Fruit fly (Drosophila melanogaster) whole organism, embryonic: ENCODE results near the gene CG14893.

Source experiments
- CG10267 ChIP-seq: fragments of 200-800 bp; sonication (Bioruptor generic); optimal IDR thresholded peaks from 2 replicates; lab custom pipeline; 2018; ENCODE audit warnings: missing biosample characterization, mild to moderate bottlenecking, missing genetic modification characterization, moderate library complexity
- CG10462 ChIP-seq: fragments of 200-800 bp; sonication (Bioruptor generic); optimal IDR thresholded peaks from 2 replicates; lab custom pipeline; 2016; ENCODE audit warnings: missing biosample characterization, missing genetic modification characterization
- CG11398 ChIP-seq: fragments of 200-800 bp; sonication (Bioruptor generic); optimal IDR thresholded peaks from 2 replicates; lab custom pipeline; 2016; ENCODE audit warnings: missing biosample characterization, missing genetic modification characterization
- CG11504 ChIP-seq: fragments of 200-800 bp; sonication (Bioruptor generic); optimal IDR thresholded peaks from 3 replicates; lab custom pipeline; 2019; ENCODE audit warnings: missing biosample characterization, mild to moderate bottlenecking, missing genetic modification characterization, moderate library complexity
- CG12071 ChIP-seq: fragments of 200-800 bp; sonication (Bioruptor generic); optimal IDR thresholded peaks from 3 replicates; lab custom pipeline; 2018; ENCODE audit warnings: missing biosample characterization, mild to moderate bottlenecking, missing genetic modification characterization
- CG12942 ChIP-seq: fragments of 200-800 bp; sonication (Bioruptor generic); optimal IDR thresholded peaks from 3 replicates; lab custom pipeline; 2016; ENCODE audit warnings: missing biosample characterization, missing genetic modification characterization
- CG13287 ChIP-seq: fragments of 200-800 bp; sonication (Bioruptor generic); IDR thresholded peaks from 2 replicates; pipeline ENCODE4 v1.3.6; 2022; ENCODE audit warnings: missing biosample characterization, missing genetic modification characterization; ENCODE audit not compliant: partially characterized antibody
- CG14860 ChIP-seq: fragments of 200-800 bp; sonication (Bioruptor generic); IDR thresholded peaks from 3 replicates; pipeline ENCODE4 v1.3.6; 2022; ENCODE audit warnings: missing biosample characterization, missing genetic modification characterization; ENCODE audit not compliant: partially characterized antibody
- CG15601 ChIP-seq: fragments of 200-800 bp; sonication (Bioruptor generic); optimal IDR thresholded peaks from 3 replicates; lab custom pipeline; 2019; ENCODE audit warnings: missing biosample characterization, mild to moderate bottlenecking, missing genetic modification characterization, moderate library complexity
- CG17359 ChIP-seq: fragments of 200-800 bp; sonication (Bioruptor generic); optimal IDR thresholded peaks from 3 replicates; lab custom pipeline; 2018; ENCODE audit warnings: missing biosample characterization, mild to moderate bottlenecking, missing genetic modification characterization, moderate library complexity
- CG18011 ChIP-seq: fragments of 200-800 bp; sonication (Bioruptor generic); optimal IDR thresholded peaks from 2 replicates; lab custom pipeline; 2017; ENCODE audit warnings: missing biosample characterization, missing genetic modification characterization, mild to moderate bottlenecking, moderate library complexity, missing genotype
- CG3163 ChIP-seq: fragments of 200-800 bp; sonication (Bioruptor generic); optimal IDR thresholded peaks from 3 replicates; lab custom pipeline; 2016; ENCODE audit warnings: missing biosample characterization, missing genetic modification characterization
- CG4404 ChIP-seq: fragments of 200-800 bp; sonication (Bioruptor generic); IDR thresholded peaks from 2 replicates; pipeline ENCODE4 v1.3.6; 2022; ENCODE audit warnings: missing biosample characterization, missing genetic modification characterization
- CG6689 ChIP-seq: fragments of 200-800 bp; sonication (Bioruptor generic); IDR thresholded peaks from 2 replicates; pipeline ENCODE4 v1.3.6; 2022; ENCODE audit warnings: missing biosample characterization, missing genetic modification characterization
- CG9609 ChIP-seq: fragments of 200-800 bp; sonication (Bioruptor generic); optimal IDR thresholded peaks from 3 replicates; lab custom pipeline; 2016; ENCODE audit warnings: missing biosample characterization, missing genetic modification characterization
- CoRest ChIP-seq: fragments of 200-800 bp; sonication (Bioruptor generic); optimal IDR thresholded peaks from 3 replicates; lab custom pipeline; 2018; ENCODE audit warnings: missing biosample characterization, mild to moderate bottlenecking, missing genetic modification characterization, moderate library complexity
- Dll ChIP-seq: fragments of 200-800 bp; sonication (Bioruptor generic); IDR thresholded peaks from 4 replicates; pipeline ENCODE4 v1.3.6; 2022; ENCODE audit warnings: missing biosample characterization, missing genetic modification characterization; ENCODE audit not compliant: partially characterized antibody
- Ets97D ChIP-seq: fragments of 200-800 bp; sonication (Bioruptor generic); optimal IDR thresholded peaks from 3 replicates; lab custom pipeline; 2016; ENCODE audit warnings: missing biosample characterization, missing genetic modification characterization
- HmgZ ChIP-seq: fragments of 200-800 bp; sonication (Bioruptor generic); optimal IDR thresholded peaks from 2 replicates; lab custom pipeline; 2018; ENCODE audit warnings: missing biosample characterization, mild to moderate bottlenecking, missing genetic modification characterization
- MBD-R2 ChIP-seq: fragments of 200-800 bp; sonication (Bioruptor generic); IDR thresholded peaks from 2 replicates; pipeline ENCODE4 v1.3.6; 2022; ENCODE audit warnings: missing biosample characterization, missing genetic modification characterization
- MESR4 ChIP-seq: fragments of 200-800 bp; sonication (Bioruptor generic); optimal IDR thresholded peaks from 2 replicates; lab custom pipeline; 2018; ENCODE audit warnings: missing biosample characterization, mild to moderate bottlenecking, missing genetic modification characterization, moderate library complexity
- NFAT ChIP-seq: fragments of 200-800 bp; sonication (Bioruptor generic); IDR thresholded peaks from 2 replicates; pipeline ENCODE4 v1.3.6; 2022; ENCODE audit warnings: missing biosample characterization, missing genetic modification characterization
- Nf-YA ChIP-seq: fragments of 200-800 bp; sonication (Bioruptor generic); IDR thresholded peaks from 2 replicates; pipeline ENCODE4 v1.3.6; 2022; ENCODE audit warnings: missing biosample characterization, missing genetic modification characterization
- Nf-YB ChIP-seq: fragments of 200-800 bp; sonication (Bioruptor generic); optimal IDR thresholded peaks from 3 replicates; lab custom pipeline; 2019; ENCODE audit warnings: missing biosample characterization, mild to moderate bottlenecking, missing genetic modification characterization, moderate library complexity
- Nf-YC ChIP-seq: fragments of 200-800 bp; optimal IDR thresholded peaks from 3 replicates; lab custom pipeline; 2019; ENCODE audit warnings: missing biosample characterization, mild to moderate bottlenecking, missing genetic modification characterization, moderate library complexity
- YL-1 ChIP-seq: fragments of 200-800 bp; sonication (Bioruptor generic); optimal IDR thresholded peaks from 3 replicates; lab custom pipeline; 2017; ENCODE audit warnings: missing biosample characterization, mild to moderate bottlenecking, missing genetic modification characterization
- ato ChIP-seq: fragments of 200-800 bp; sonication (Bioruptor generic); IDR thresholded peaks from 2 replicates; pipeline ENCODE4 v1.3.6; 2022; ENCODE audit warnings: missing biosample characterization, missing genetic modification characterization; ENCODE audit not compliant: partially characterized antibody
- cad ChIP-seq: fragments of >200 bp; optimal IDR thresholded peaks from 2 replicates; lab custom pipeline; 2017; ENCODE audit warnings: missing biosample characterization, missing genetic modification characterization
- cg ChIP-seq: fragments of 200-800 bp; sonication (Bioruptor generic); optimal IDR thresholded peaks from 3 replicates; lab custom pipeline; 2019; ENCODE audit warnings: missing biosample characterization, mild to moderate bottlenecking, missing genetic modification characterization, moderate library complexity
- danr ChIP-seq: fragments of 200-800 bp; sonication (Bioruptor generic); IDR thresholded peaks from 2 replicates; pipeline ENCODE4 v1.3.6; 2022; ENCODE audit warnings: missing biosample characterization, missing genetic modification characterization
- gfzf ChIP-seq: fragments of 200-800 bp; sonication (Bioruptor generic); optimal IDR thresholded peaks from 2 replicates; lab custom pipeline; 2016; ENCODE audit warnings: missing biosample characterization, mild to moderate bottlenecking, missing genetic modification characterization, moderate library complexity
- hb ChIP-seq: fragments of 200-800 bp; sonication (Bioruptor generic); IDR thresholded peaks from 3 replicates; pipeline ENCODE4 v1.3.6; 2022; ENCODE audit warnings: missing biosample characterization, missing genetic modification characterization; ENCODE audit not compliant: partially characterized antibody
- jigr1 ChIP-seq: fragments of 200-800 bp; sonication (Bioruptor generic); IDR thresholded peaks from 3 replicates; pipeline ENCODE4 v1.3.6; 2022; ENCODE audit warnings: missing biosample characterization, missing genetic modification characterization
- knrl ChIP-seq: fragments of 200-800 bp; sonication (Bioruptor generic); IDR thresholded peaks from 3 replicates; pipeline ENCODE4 v1.3.6; 2022; ENCODE audit warnings: missing biosample characterization, missing genetic modification characterization; ENCODE audit not compliant: partially characterized antibody
- mld ChIP-seq: fragments of 200-800 bp; sonication (Bioruptor generic); IDR thresholded peaks from 3 replicates; pipeline ENCODE4 v1.3.6; 2022; ENCODE audit warnings: missing biosample characterization, missing genetic modification characterization; ENCODE audit not compliant: partially characterized antibody
- nerfin-1 ChIP-seq: fragments of 200-800 bp; sonication (Bioruptor generic); optimal IDR thresholded peaks from 3 replicates; lab custom pipeline; 2019; ENCODE audit warnings: missing biosample characterization, mild to moderate bottlenecking, missing genetic modification characterization, moderate library complexity
- nerfin-2 ChIP-seq: fragments of 200-800 bp; sonication (Bioruptor generic); IDR thresholded peaks from 2 replicates; pipeline ENCODE4 v1.3.6; 2022; ENCODE audit warnings: missing biosample characterization, missing genetic modification characterization; ENCODE audit not compliant: partially characterized antibody
- pum ChIP-seq: fragments of 200-800 bp; sonication (Bioruptor generic); optimal IDR thresholded peaks from 2 replicates; lab custom pipeline; 2016; ENCODE audit warnings: missing biosample characterization, missing genetic modification characterization
- row ChIP-seq: fragments of 200-800 bp; sonication (Bioruptor generic); IDR thresholded peaks from 3 replicates; pipeline ENCODE4 v1.3.6; 2022; ENCODE audit warnings: missing biosample characterization, missing genetic modification characterization
- sr ChIP-seq: fragments of 200-800 bp; sonication (Bioruptor generic); IDR thresholded peaks from 3 replicates; pipeline ENCODE4 v1.3.6; 2022; ENCODE audit warnings: missing biosample characterization, missing genetic modification characterization
- stc ChIP-seq: fragments of 200-800 bp; sonication (Bioruptor generic); IDR thresholded peaks from 2 replicates; pipeline ENCODE4 v1.3.6; 2022; ENCODE audit warnings: missing biosample characterization, missing genetic modification characterization
- tna ChIP-seq: fragments of 200-800 bp; sonication (Bioruptor generic); IDR thresholded peaks from 2 replicates; pipeline ENCODE4 v1.3.6; 2022; ENCODE audit warnings: missing biosample characterization, missing genetic modification characterization; ENCODE audit not compliant: partially characterized antibody
- tup ChIP-seq: fragments of 200-800 bp; sonication (Bioruptor generic); optimal IDR thresholded peaks from 2 replicates; lab custom pipeline; 2016; ENCODE audit warnings: missing biosample characterization, mild to moderate bottlenecking, missing genetic modification characterization, moderate library complexity
- unpg ChIP-seq: fragments of 200-800 bp; sonication (Bioruptor generic); optimal IDR thresholded peaks from 3 replicates; lab custom pipeline; 2018; ENCODE audit warnings: missing biosample characterization, mild to moderate bottlenecking, missing genetic modification characterization, moderate library complexity
- vnd ChIP-seq: fragments of 200-800 bp; sonication (Bioruptor generic); IDR thresholded peaks from 3 replicates; pipeline ENCODE4 v1.3.6; 2022; ENCODE audit warnings: missing biosample characterization, missing genetic modification characterization; ENCODE audit not compliant: partially characterized antibody
- zen ChIP-seq: fragments of 200-800 bp; sonication (Bioruptor generic); optimal IDR thresholded peaks from 3 replicates; lab custom pipeline; 2018; ENCODE audit warnings: missing biosample characterization, mild to moderate bottlenecking, missing genetic modification characterization, moderate library complexity
- zfh1 ChIP-seq: fragments of 200-800 bp; sonication (Bioruptor generic); IDR thresholded peaks from 3 replicates; pipeline ENCODE4 v1.3.6; 2022; ENCODE audit warnings: missing biosample characterization, missing genetic modification characterization

CG14893 gene

dm6 chr3R:16630564-16630963 is 10.0 kb downstream of the CG14893 start (continued):
- no peak for TF ChIP-seq unpg (GFP tag; lab: Kevin White, UChicago)
- no peak for TF ChIP-seq stc (GFP tag; lab: Robert Waterston, UW)
- TF ChIP-seq CG14860 (GFP tag; lab: Robert Waterston, UW), result no peak
- no peak for TF ChIP-seq CG3163 (GFP tag; lab: Kevin White, UChicago)
- TF ChIP-seq CG17359 (tag; lab: Kevin White, UChicago), result no peak
- peak; percentile 80 for TF ChIP-seq zen (tag; lab: Kevin White, UChicago)
- no peak for TF ChIP-seq jigr1
- peak; percentile 61 for TF ChIP-seq CG4404 (GFP tag; lab: Robert Waterston, UW)
- no peak for TF ChIP-seq zfh1 (GFP tag; lab: Robert Waterston, UW)
- no peak for TF ChIP-seq CG18011 (GFP tag; lab: Kevin White, UChicago)
- no peak for TF ChIP-seq sr (GFP tag; lab: Robert Waterston, UW)
- TF ChIP-seq CG12942 (GFP tag; lab: Kevin White, UChicago), result no peak
- no peak for TF ChIP-seq CG9609
- no peak for TF ChIP-seq CG11398
- peak; percentile 22 for TF ChIP-seq pum

DNA sequence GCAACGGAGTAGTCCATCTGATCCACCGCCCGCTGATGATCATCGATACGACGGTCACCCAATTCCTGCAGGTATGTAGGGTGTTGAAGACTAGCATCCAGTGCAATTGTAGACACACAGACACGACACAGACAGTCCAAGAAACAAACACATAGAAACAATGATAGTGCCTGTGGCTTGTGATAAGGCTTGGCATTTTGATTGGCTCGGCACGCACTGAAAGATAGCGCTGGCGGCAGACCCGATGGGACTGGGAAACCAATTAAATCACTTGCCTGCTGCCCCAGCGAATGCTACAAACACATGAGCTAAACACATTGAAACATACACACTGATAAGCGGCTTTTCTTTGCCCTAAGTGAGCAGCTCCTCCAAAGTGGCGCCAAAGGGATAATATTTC is 12.1 kb downstream of the CG14893 start:
- TF ChIP-seq CG6689 (GFP tag; lab: Robert Waterston, UW) (no peak), cg (peak; percentile 49), CG10462 (GFP tag; lab: Kevin White, UChicago) (no peak), Nf-YA (peak; percentile 25; the same call in 1 of the 2 replicates), Nf-YB (GFP tag; lab: Kevin White, UChicago) (peak; percentile 95), NFAT (GFP tag; lab: Robert Waterston, UW) (0 out of 2 replicates have a peak, but pooled peaks have one; percentile 5), Nf-YC (tag; lab: Kevin White, UChicago) (peak; percentile 95), CG3163 (GFP tag; lab: Kevin White, UChicago) (no peak)

- TF ChIP-seq vnd (GFP tag; lab: Robert Waterston, UW) (peak; percentile 86), tup (no peak), tna (peak; percentile 73), Dll (GFP tag; lab: Robert Waterston, UW) (peak; percentile 90), Ets97D (GFP tag; lab: Kevin White, UChicago) (peak; percentile 61), nerfin-2 (GFP tag; lab: Robert Waterston, UW) (peak; percentile 92), hb (GFP tag; lab: Robert Waterston, UW) (peak; percentile 71), CG10267 (tag; lab: Kevin White, UChicago) (peak; percentile 40), CoRest (peak; percentile 53), MBD-R2 (GFP tag; lab: Robert Waterston, UW) (peak; percentile 25; the same call in 1 of the 2 replicates), CG13287 (peak; percentile 90), CG11504 (tag; lab: Kevin White, UChicago) (peak; percentile 89), CG12071 (GFP tag; lab: Kevin White, UChicago) (no peak), cad (GFP tag; lab: Kevin White, UChicago) (no peak), gfzf (GFP tag; lab: Kevin White, UChicago) (peak; percentile 88), CG15601 (peak; percentile 49), row (peak; percentile 25; the same call in 1 of the 3 replicates), MESR4 (peak; percentile 75), ato (GFP tag; lab: Robert Waterston, UW) (peak; percentile 73), YL-1 (GFP tag; lab: Kevin White, UChicago) (peak; percentile 78), danr (GFP tag; lab: Robert Waterston, UW) (no peak), HmgZ (tag; lab: Kevin White, UChicago) (peak; percentile 48), mld (GFP tag; lab: Robert Waterston, UW) (peak; percentile 78; the same call in 2 of the 3 replicates), knrl (GFP tag; lab: Robert Waterston, UW) (peak; percentile 83), nerfin-1 (tag; lab: Kevin White, UChicago) (no peak)
Observed at dm6 chr3R:16640005-16640408, 19.4 kb downstream of the CG14893 start, which contains the start of gene nonA-l. nonA-l (plus strand) TSS chr3R:16640205.
